Worm (Caenorhabditis elegans) whole organism, mixed stage, embryonic: ENCODE results near the gene C06E2.1.

ENCODE experiments used
- M03D4.4 ChIP-seq: sonication (generic microtip); optimal IDR thresholded peaks from 2 replicates; lab custom pipeline; 2017; ENCODE audit warnings: mild to moderate bottlenecking, missing genetic modification characterization, missing compliant biosample characterization
- nhr-28 ChIP-seq: fragments of 150-350 bp; optimal IDR thresholded peaks from 2 replicates; lab custom pipeline; 2014; ENCODE audit warnings: missing biosample characterization, missing genetic modification characterization
- snpc-4 ChIP-seq: fragments of 150-350 bp; optimal IDR thresholded peaks from 2 replicates; lab custom pipeline; 2014; ENCODE audit warnings: missing biosample characterization, missing genetic modification characterization
- tbx-8 ChIP-seq: fragments of 200-800 bp; sonication (Bioruptor generic); optimal IDR thresholded peaks from 2 replicates; lab custom pipeline; 2018; ENCODE audit warnings: mild to moderate bottlenecking, missing genetic modification characterization, moderate library complexity, missing compliant biosample characterization
- zip-8 ChIP-seq: fragments of 150-350 bp; optimal IDR thresholded peaks from 2 replicates; lab custom pipeline; 2014; ENCODE audit warnings: missing biosample characterization, missing genetic modification characterization

ce11 chrX:8853524-8853923, 21.1 kb downstream of the C06E2.1 start, which contains the start of gene sprp-4:
- TF ChIP-seq tbx-8 (GFP tag; lab: Kevin White, UChicago) (no peak), snpc-4 (tag; lab: Kevin White, UChicago) (no peak), M03D4.4 (no peak), nhr-28 (tag; lab: Kevin White, UChicago) (no peak), zip-8 (tag; lab: Kevin White, UChicago) (no peak)
